Worm (Caenorhabditis elegans) whole organism, L4 larva: ENCODE data around the gene ocam-1.

ENCODE experiments used
- F26F4.8 ChIP-seq: fragments of 200-800 bp; sonication (Bioruptor generic); conservative IDR thresholded peaks from 2 replicates; pipeline ENCODE4 v1.3.6; 2022; ENCODE audit warnings: missing genetic modification characterization, missing compliant biosample characterization
- Y105C5A.15 ChIP-seq: fragments of 200-800 bp; sonication (Bioruptor generic); IDR thresholded peaks from 2 replicates; pipeline ENCODE4 v1.3.6; 2022; ENCODE audit warnings: missing genetic modification characterization, missing compliant biosample characterization
- Y48G9A.11 ChIP-seq: fragments of 200-800 bp; sonication (Bioruptor generic); IDR thresholded peaks from 2 replicates; pipeline ENCODE4 v1.3.6; 2022; ENCODE audit warnings: missing genetic modification reagents, missing genetic modification characterization, missing compliant biosample characterization
- Y5F2A.4 ChIP-seq: fragments of 200-800 bp; sonication (Bioruptor generic); optimal IDR thresholded peaks from 2 replicates; lab custom pipeline; 2018; ENCODE audit warnings: mild to moderate bottlenecking, missing genetic modification characterization, missing compliant biosample characterization
- ZK546.5 ChIP-seq, 2 experiments: sonication (generic microtip); optimal IDR thresholded peaks; 2 replicates each; lab custom pipeline; 2017; ENCODE audit warnings: missing biosample characterization in 2 of 2, missing genetic modification characterization in 2 of 2
- arid-1 ChIP-seq: fragments of 200-800 bp; sonication (Bioruptor generic); conservative IDR thresholded peaks from 2 replicates; pipeline ENCODE4 v1.3.6; 2022; ENCODE audit warnings: missing genetic modification reagents, missing genetic modification characterization, missing compliant biosample characterization
- attf-4 ChIP-seq: sonication (generic microtip); optimal IDR thresholded peaks from 3 replicates; lab custom pipeline; 2017; ENCODE audit warnings: missing biosample characterization, missing genetic modification characterization
- ceh-20 ChIP-seq: fragments of 200-800 bp; sonication (Bioruptor generic); IDR thresholded peaks from 2 replicates; pipeline ENCODE4 v1.3.6; 2022; ENCODE audit warnings: missing genetic modification reagents, missing genetic modification characterization, missing compliant biosample characterization
- ceh-62 ChIP-seq: sonication (generic microtip); optimal IDR thresholded peaks from 2 replicates; lab custom pipeline; 2017; ENCODE audit warnings: missing biosample characterization, missing genetic modification characterization
- ceh-82 ChIP-seq: sonication (generic microtip); optimal IDR thresholded peaks from 2 replicates; lab custom pipeline; 2017; ENCODE audit warnings: missing biosample characterization, missing genetic modification characterization
- ces-1 ChIP-seq: fragments of 150-350 bp; sonication (generic microtip); optimal IDR thresholded peaks from 4 replicates; lab custom pipeline; 2014; ENCODE audit warnings: missing biosample characterization, missing genetic modification reagents, missing genetic modification characterization
- dmd-9 ChIP-seq: fragments of 200-800 bp; sonication (Bioruptor generic); IDR thresholded peaks from 2 replicates; pipeline ENCODE4 v1.3.6; 2022; ENCODE audit warnings: missing genetic modification reagents, missing genetic modification characterization, missing compliant biosample characterization
- dve-1 ChIP-seq: sonication (generic microtip); optimal IDR thresholded peaks from 2 replicates; lab custom pipeline; 2017; ENCODE audit warnings: antibody characterized with exemption, mild to moderate bottlenecking, missing genetic modification characterization, missing compliant biosample characterization; ENCODE audit not compliant: insufficient read depth
- egl-27 ChIP-seq: sonication (generic microtip); optimal IDR thresholded peaks from 3 replicates; lab custom pipeline; 2017; ENCODE audit warnings: missing biosample characterization, missing genetic modification reagents, missing genetic modification characterization
- gei-8 ChIP-seq: fragments of 200-800 bp; sonication (Bioruptor generic); optimal IDR thresholded peaks from 2 replicates; lab custom pipeline; 2018; ENCODE audit warnings: mild to moderate bottlenecking, missing genetic modification characterization, missing compliant biosample characterization
- hlh-11 ChIP-seq: fragments of 200-800 bp; sonication (Bioruptor generic); optimal IDR thresholded peaks from 2 replicates; lab custom pipeline; 2018; ENCODE audit warnings: mild to moderate bottlenecking, missing genetic modification characterization, missing compliant biosample characterization
- jun-1 ChIP-seq: fragments of 150-350 bp; optimal IDR thresholded peaks from 2 replicates; lab custom pipeline; 2014; ENCODE audit warnings: missing biosample characterization, missing genetic modification reagents, missing genetic modification characterization
- lim-7 ChIP-seq: fragments of 200-800 bp; sonication (Bioruptor generic); IDR thresholded peaks from 2 replicates; pipeline ENCODE4 v1.3.6; 2022; ENCODE audit warnings: missing genetic modification characterization, missing compliant biosample characterization
- lin-1 ChIP-seq: fragments of 200-800 bp; sonication (Bioruptor generic); IDR thresholded peaks from 2 replicates; pipeline ENCODE4 v1.3.6; 2022; ENCODE audit warnings: missing genetic modification reagents, missing genetic modification characterization, missing compliant biosample characterization
- mdt-29 ChIP-seq: fragments of 200-800 bp; sonication (Bioruptor generic); IDR thresholded peaks from 2 replicates; pipeline ENCODE4 v1.3.6; 2022; ENCODE audit warnings: missing genetic modification reagents, missing genetic modification characterization, missing compliant biosample characterization
- mep-1 ChIP-seq: fragments of 150-350 bp; sonication (generic microtip); optimal IDR thresholded peaks from 3 replicates; lab custom pipeline; 2014; ENCODE audit warnings: missing biosample characterization, missing genetic modification characterization
- mes-2 ChIP-seq: sonication (generic microtip); optimal IDR thresholded peaks from 2 replicates; lab custom pipeline; 2016; ENCODE audit warnings: missing genotype, mild to moderate bottlenecking, missing genetic modification characterization, missing compliant biosample characterization; ENCODE audit not compliant: poor library complexity, severe bottlenecking
- mxl-2 ChIP-seq: fragments of 200-800 bp; sonication (Bioruptor generic); conservative IDR thresholded peaks from 2 replicates; pipeline ENCODE4 v1.3.6; 2022; ENCODE audit warnings: missing genetic modification reagents, missing genetic modification characterization, missing compliant biosample characterization
- nhr-11 ChIP-seq: fragments of 150-350 bp; optimal IDR thresholded peaks from 2 replicates; lab custom pipeline; 2014; ENCODE audit warnings: missing biosample characterization, missing genetic modification characterization
- nhr-28 ChIP-seq: fragments of 150-350 bp; optimal IDR thresholded peaks from 2 replicates; lab custom pipeline; 2014; ENCODE audit warnings: missing biosample characterization, missing genetic modification characterization
- nhr-6 ChIP-seq: fragments of 150-350 bp; optimal IDR thresholded peaks from 2 replicates; lab custom pipeline; 2014; ENCODE audit warnings: missing biosample characterization, missing genetic modification characterization
- pqm-1 ChIP-seq: sonication (generic microtip); optimal IDR thresholded peaks from 2 replicates; lab custom pipeline; 2017; ENCODE audit warnings: missing biosample characterization, missing genetic modification characterization
- rbr-2 ChIP-seq: sonication (generic microtip); optimal IDR thresholded peaks from 2 replicates; lab custom pipeline; 2016; ENCODE audit warnings: missing genotype, missing genetic modification characterization, missing compliant biosample characterization
- snpc-4 ChIP-seq: fragments of 150-350 bp; optimal IDR thresholded peaks from 2 replicates; lab custom pipeline; 2014; ENCODE audit warnings: missing biosample characterization, missing genetic modification characterization
- unc-39 ChIP-seq: sonication (generic microtip); optimal IDR thresholded peaks from 2 replicates; lab custom pipeline; 2017; ENCODE audit warnings: missing biosample characterization, missing genetic modification characterization
- unc-62 ChIP-seq, 3 experiments: fragments of 150-350 bp in 1 of 3; sonication (generic microtip); optimal IDR thresholded peaks in 2 of 3; peaks in 1 of 3; 1 replicate in 1 of 3; 2 replicates in 2 of 3; lab custom pipeline; 2014 to 2017; ENCODE audit warnings: missing biosample characterization in 3 of 3, missing genetic modification characterization in 3 of 3, missing genetic modification reagents in 3 of 3, missing genotype in 1 of 3
- zip-2 ChIP-seq: fragments of 150-350 bp; optimal IDR thresholded peaks from 2 replicates; lab custom pipeline; 2014; ENCODE audit warnings: missing biosample characterization, missing genetic modification characterization

ocam-1 gene

DNA sequence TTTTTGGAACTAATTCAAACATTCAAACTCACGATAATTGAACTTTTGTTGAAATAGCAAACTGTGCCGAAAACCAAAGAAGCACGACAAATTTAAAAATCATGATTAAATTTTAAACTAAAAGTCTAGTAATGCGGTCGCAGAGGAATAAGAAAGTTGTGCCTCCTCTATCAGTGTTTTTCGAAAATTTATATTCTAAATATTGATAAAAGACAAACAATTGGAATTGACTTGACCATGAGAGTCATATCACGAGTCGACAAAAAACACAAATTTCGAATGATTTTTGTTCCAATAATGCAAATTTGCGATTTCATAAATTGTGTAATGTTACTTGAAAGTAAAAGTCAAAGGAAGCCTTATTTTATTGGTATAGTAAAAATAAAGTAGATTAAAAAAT is 6.8 kb downstream of the ocam-1 start, which contains the start of gene cest-1.2 (continued):
- no peak for TF ChIP-seq gei-8 (GFP tag; lab: Kevin White, UChicago)
- no peak for TF ChIP-seq F26F4.8
- no peak for TF ChIP-seq dmd-9
- TF ChIP-seq snpc-4 (tag; lab: Kevin White, UChicago): no peak
- TF ChIP-seq mep-1 (tag; lab: Kevin White, UChicago): no peak
- no peak for TF ChIP-seq lim-7
- TF ChIP-seq rbr-2 (tag; lab: Kevin White, UChicago): no peak
- TF ChIP-seq mxl-2: no peak
- TF ChIP-seq ces-1 (GFP tag; lab: Kevin White, UChicago): no peak
- TF ChIP-seq mdt-29 (GFP tag; lab: Robert Waterston, UW): no peak
- no peak for TF ChIP-seq nhr-6 (tag; lab: Kevin White, UChicago)
- peak; percentile 12 for TF ChIP-seq dve-1 (tag; lab: Kevin White, UChicago)
- no peak for TF ChIP-seq ceh-82
- TF ChIP-seq egl-27 (tag; lab: Kevin White, UChicago): no peak
- TF ChIP-seq attf-4 (tag; lab: Kevin White, UChicago): no peak
- no peak for TF ChIP-seq Y105C5A.15 (GFP tag; lab: Robert Waterston, UW)
- TF ChIP-seq, all 104 proteins: peak for 7

DNA sequence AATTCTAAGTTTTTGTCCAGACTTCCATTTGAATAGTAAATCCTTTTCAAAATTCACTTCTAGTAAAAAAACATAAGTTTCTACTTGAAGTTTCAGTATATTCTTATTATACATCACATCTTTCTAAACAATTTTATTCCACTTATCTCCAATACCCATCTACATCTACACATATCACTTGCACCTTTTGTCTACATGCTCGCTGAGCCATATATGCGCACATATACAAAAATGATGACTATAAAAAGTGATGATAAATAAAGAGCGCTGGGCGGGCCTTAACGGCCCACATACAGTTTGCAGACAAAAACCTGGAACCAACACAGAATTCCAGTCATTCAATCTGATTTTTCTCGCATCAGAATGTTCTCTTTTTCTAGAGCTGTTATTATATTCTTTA is 11.1 kb downstream of the ocam-1 start, which contains the start of gene AH10.2:
TSS of gene AH10.2 (plus strand) at position 301 of the 400 bp plus-strand sequence.
- TF ChIP-seq mes-2 (tag; lab: Kevin White, UChicago) (no peak), unc-62 (GFP tag; optimal IDR thresholded peaks at IDR 0.05 in 1 of 2; lab: Kevin White, UChicago) (peak in 1 of 2 experiments; percentile 64), unc-62 (tag; optimal IDR thresholded peaks at IDR 0.05; lab: Kevin White, UChicago) (no peak)

DNA sequence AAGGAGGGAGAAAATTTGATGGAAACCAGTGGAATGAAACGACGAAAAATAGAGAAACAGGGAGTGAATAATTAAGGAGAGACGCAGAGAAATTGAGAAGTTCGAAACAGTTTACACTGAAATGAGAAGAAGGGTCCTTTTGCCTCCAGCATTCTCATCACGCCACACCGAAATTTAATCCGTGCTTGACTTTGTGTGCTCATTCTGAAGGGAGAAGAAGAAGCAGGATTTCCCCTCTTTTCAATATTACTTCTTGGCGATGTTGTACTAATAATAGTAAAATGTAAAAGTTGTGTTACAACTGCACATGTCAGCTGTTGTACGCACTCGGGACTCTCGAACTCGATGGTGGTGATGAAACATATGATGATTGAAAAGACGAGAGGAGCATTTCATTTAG is 13.9 kb downstream of the ocam-1 start:
- no peak for TF ChIP-seq pqm-1 (tag; lab: Kevin White, UChicago)
- peak; percentile 14 for TF ChIP-seq hlh-11 (tag; lab: Kevin White, UChicago)
- TF ChIP-seq ZK546.5 (tag; optimal IDR thresholded peaks at IDR 0.05; lab: Kevin White, UChicago): no peak
- no peak for TF ChIP-seq lin-1 (GFP tag; lab: Robert Waterston, UW)
- TF ChIP-seq Y48G9A.11 (GFP tag; lab: Robert Waterston, UW): no peak
- TF ChIP-seq nhr-11: peak; percentile 19
- TF ChIP-seq jun-1 (tag; lab: Kevin White, UChicago): no peak
- TF ChIP-seq ceh-62 (tag; lab: Kevin White, UChicago): no peak

DNA sequence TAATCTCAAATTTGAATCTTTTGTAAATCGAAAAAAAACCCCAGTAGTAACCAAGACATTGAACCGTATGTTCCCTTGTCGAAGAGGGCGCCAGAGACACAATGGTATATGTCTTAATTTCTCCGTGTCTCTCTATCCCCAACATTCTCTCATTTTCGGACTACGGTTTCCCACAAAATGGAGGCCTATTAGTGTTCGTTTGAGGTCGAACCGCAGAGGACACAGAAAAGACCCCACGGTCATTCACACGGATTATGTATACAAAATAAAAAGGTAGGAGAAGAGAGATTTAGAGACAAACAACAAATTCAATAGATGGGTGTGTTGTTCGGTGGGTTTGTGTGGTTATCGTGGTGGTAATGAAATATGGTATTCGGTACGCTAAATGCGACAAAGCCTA is 16.6 kb downstream of the ocam-1 start:
- TF ChIP-seq zip-2 (tag; lab: Kevin White, UChicago) (no peak), arid-1 (GFP tag; lab: Robert Waterston, UW) (no peak), ceh-20 (GFP tag; lab: Robert Waterston, UW) (no peak), nhr-28 (tag; lab: Kevin White, UChicago) (peak; percentile 2), nhr-11 (no peak), unc-39 (tag; lab: Kevin White, UChicago) (no peak), unc-62 (GFP tag; optimal IDR thresholded peaks at IDR 0.05 in 1 of 2; lab: Kevin White, UChicago) (peak in 1 of 2 experiments; percentile 57), unc-62 (tag; optimal IDR thresholded peaks at IDR 0.05; lab: Kevin White, UChicago) (no peak)

DNA sequence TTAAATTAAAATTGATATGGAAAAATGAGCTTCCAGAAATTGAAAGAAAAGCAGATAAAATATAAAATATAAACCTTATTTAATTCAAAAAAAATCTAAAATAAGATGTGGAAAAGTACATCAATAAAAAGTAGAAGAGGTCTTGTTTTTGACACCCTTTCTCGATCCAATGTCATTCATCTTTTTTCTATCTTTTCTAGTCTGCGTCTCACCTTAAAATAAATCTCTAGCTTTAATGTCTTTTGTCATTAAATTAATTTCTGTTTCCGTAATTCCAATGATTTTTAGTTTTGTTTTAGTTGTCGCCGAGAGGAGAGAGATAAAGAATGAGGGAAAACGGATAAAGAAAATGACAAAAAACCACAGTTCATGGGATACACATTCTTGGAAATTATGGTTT is 18.4 kb downstream of the ocam-1 start:
- TF ChIP-seq unc-62 (GFP tag; optimal IDR thresholded peaks at IDR 0.05 in 1 of 2; lab: Kevin White, UChicago) (peak in 1 of 2 experiments; percentile 65), unc-62 (tag; optimal IDR thresholded peaks at IDR 0.05; lab: Kevin White, UChicago) (no peak), Y5F2A.4 (GFP tag; lab: Kevin White, UChicago) (no peak)
